Worm (Caenorhabditis elegans): ENCODE data around the gene T11F9.14.

ce11 chrV:11443503-11443902 is 37.1 kb downstream of the T11F9.14 start, which contains the start of gene F57B7.2:
- TF ChIP-seq sptf-2 (GFP tag; optimal IDR thresholded peaks at IDR 0.05) (no peak), Y79H2A.3 (GFP tag; conservative IDR thresholded peaks at IDR 0.05) (no peak), Y53F4B.3 (GFP tag; IDR thresholded peaks at IDR 0.05) (no peak), Y56A3A.18 (GFP tag; IDR thresholded peaks at IDR 0.05) (no peak), aptf-2 (GFP tag; conservative IDR thresholded peaks at IDR 0.05) (no peak), repo-1 (tag; optimal IDR thresholded peaks at IDR 0.05) (no peak)
